Worm (Caenorhabditis elegans): ENCODE data around the gene nhr-132.

DNA sequence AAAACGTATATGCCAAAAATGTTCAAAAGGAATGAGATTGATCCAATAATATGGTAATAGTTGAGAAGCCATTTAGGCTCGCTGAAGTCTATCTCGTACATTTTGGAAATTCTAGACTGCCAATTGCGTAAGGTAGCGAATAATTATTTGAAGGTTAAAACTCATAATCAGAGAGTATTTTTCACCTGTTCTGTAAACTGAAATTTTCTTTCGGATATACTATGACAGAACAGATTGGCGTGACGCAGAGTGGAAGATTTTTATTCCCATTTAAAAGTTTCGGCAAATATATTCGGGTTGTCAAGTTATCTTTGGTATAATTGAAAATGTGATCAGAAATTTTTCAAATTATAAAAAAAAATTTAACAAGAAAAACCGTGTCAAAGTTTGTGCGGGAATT lies 33.9 kb downstream of the nhr-132 start, which contains the start of gene sri-72:
- TF ChIP-seq nfya-1 (tag; optimal IDR thresholded peaks at IDR 0.05; ENCODE audit: insufficient read depth) (no peak), nhr-12 (tag; optimal IDR thresholded peaks at IDR 0.05) (no peak), unc-62 (GFP tag; optimal IDR thresholded peaks at IDR 0.05) (no peak), nhr-28 (tag; optimal IDR thresholded peaks at IDR 0.05) (no peak), snpc-4 (tag; optimal IDR thresholded peaks at IDR 0.05) (no peak), fkh-10 (GFP tag; optimal IDR thresholded peaks at IDR 0.05) (no peak), jun-1 (tag; optimal IDR thresholded peaks at IDR 0.05) (no peak), pha-4 (tag; optimal IDR thresholded peaks at IDR 0.05) (no peak), aly-2 (tag; optimal IDR thresholded peaks at IDR 0.05) (no peak), nhr-11 (tag; optimal IDR thresholded peaks at IDR 0.05) (no peak), nhr-76 (tag; optimal IDR thresholded peaks at IDR 0.05) (no peak), ztf-4 (tag; optimal IDR thresholded peaks at IDR 0.05) (no peak)

All from whole organism, L3 larva.